Worm (Caenorhabditis elegans) whole organism, L4 larva: ENCODE results near the gene F28A10.13.

ENCODE experiments used
- attf-4 ChIP-seq: sonication (generic microtip); optimal IDR thresholded peaks from 3 replicates; lab custom pipeline; 2017; ENCODE audit warnings: missing biosample characterization, missing genetic modification characterization
- nhr-48 ChIP-seq: sonication (generic microtip); optimal IDR thresholded peaks from 2 replicates; lab custom pipeline; 2016; ENCODE audit warnings: mild to moderate bottlenecking, missing genetic modification characterization, missing compliant biosample characterization

DNA sequence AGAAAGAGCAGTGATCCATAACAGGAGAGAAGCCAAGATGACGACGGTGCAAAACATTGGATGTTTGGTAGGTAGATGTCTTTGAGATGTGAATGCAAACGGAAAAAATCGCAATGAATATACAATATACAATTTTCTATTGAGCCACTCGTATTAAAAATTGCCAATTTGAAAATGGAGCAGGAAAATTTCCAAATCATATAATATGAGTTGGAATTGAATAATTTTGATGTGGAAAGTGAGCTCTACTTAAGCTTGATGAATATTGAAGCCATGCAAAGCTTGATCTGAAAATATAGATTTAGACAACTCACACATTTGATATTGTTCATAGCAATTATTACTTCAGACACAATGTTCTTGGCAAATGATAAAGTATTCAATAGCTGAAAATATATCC is 10.2 kb upstream of the F28A10.13 start, which contains the start of gene F28A10.8:
- no peak for TF ChIP-seq attf-4 (tag; lab: Kevin White, UChicago)
- no peak for TF ChIP-seq nhr-48 (tag; lab: Kevin White, UChicago)
